Worm (Caenorhabditis elegans): ENCODE measurements around the gene unc-49.
A peak's percentile ranks its signal among the peaks of the same experiment; 100 is the strongest.

Gene unc-49

ce11 chrIII:10560296-10560695 lies 39.7 kb downstream of the unc-49 start, which contains the start of gene rab-30:
Gene rab-30, plus strand, starts transcription at chrIII:10560596.
- TF ChIP-seq sea-2 (GFP tag; optimal IDR thresholded peaks at IDR 0.05), result no peak

DNA sequence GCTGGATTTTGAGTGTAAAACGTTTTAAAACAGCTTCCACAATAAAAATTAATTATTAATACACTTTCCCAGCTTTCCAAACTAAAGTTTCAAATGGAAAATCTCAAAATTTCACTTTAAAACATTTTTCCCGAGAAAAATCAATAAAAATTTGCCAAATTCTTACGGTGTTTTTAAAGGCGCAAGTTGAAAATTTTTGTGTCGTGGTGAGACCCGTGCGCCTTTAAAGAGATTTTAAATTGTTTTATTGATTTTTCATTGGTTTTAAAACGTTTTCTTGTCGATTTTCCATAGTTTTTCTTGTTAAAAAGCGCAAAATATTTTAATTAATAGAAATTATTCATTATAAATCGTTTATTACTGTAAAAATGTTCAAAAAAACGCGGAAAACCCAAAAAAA lies 41.3 kb downstream of the unc-49 start, which contains the start of gene Y45F3A.1:
TSS of gene Y45F3A.1 (minus strand) at position 12 of the 400 bp plus-strand sequence.
- TF ChIP-seq nhr-11 (tag; optimal IDR thresholded peaks at IDR 0.05) (no peak), fkh-10 (GFP tag; optimal IDR thresholded peaks at IDR 0.05) (no peak), nhr-23 (tag; optimal IDR thresholded peaks at IDR 0.05) (no peak), ZK546.5 (tag; optimal IDR thresholded peaks at IDR 0.05) (no peak), nhr-67 (tag; optimal IDR thresholded peaks at IDR 0.05) (no peak), unc-39 (tag; optimal IDR thresholded peaks at IDR 0.05) (no peak), snpc-4 (tag; optimal IDR thresholded peaks at IDR 0.05) (no peak), daf-12 (tag; optimal IDR thresholded peaks at IDR 0.05) (no peak), egl-27 (tag; optimal IDR thresholded peaks at IDR 0.05) (no peak), mdl-1 (tag; optimal IDR thresholded peaks at IDR 0.05) (no peak), lsy-12 (tag; optimal IDR thresholded peaks at IDR 0.05) (no peak), nhr-28 (tag; optimal IDR thresholded peaks at IDR 0.05) (no peak)

- no peak for TF ChIP-seq tbx-2 (tag; optimal IDR thresholded peaks at IDR 0.05)
- TF ChIP-seq ceh-28 (tag; optimal IDR thresholded peaks at IDR 0.05), result peak; percentile 79
- no peak for TF ChIP-seq unc-39 (tag; optimal IDR thresholded peaks at IDR 0.05)
- peak; percentile 12 for TF ChIP-seq lin-39 (tag; optimal IDR thresholded peaks at IDR 0.05)
- no peak for TF ChIP-seq nhr-12 (tag; optimal IDR thresholded peaks at IDR 0.05)
- TF ChIP-seq mdl-1 (tag; optimal IDR thresholded peaks at IDR 0.05), result no peak
- peak; percentile 25 for TF ChIP-seq nhr-23 (tag; optimal IDR thresholded peaks at IDR 0.05)
- TF ChIP-seq aly-2 (tag; optimal IDR thresholded peaks at IDR 0.05), result no peak
- TF ChIP-seq egl-27 (tag; optimal IDR thresholded peaks at IDR 0.05), result no peak
- no peak for TF ChIP-seq nhr-77 (tag; optimal IDR thresholded peaks at IDR 0.05)
Measured at ce11 chrIII:10562542-10562941, 42.0 kb downstream of the unc-49 start.

- TF ChIP-seq ZK546.5 (tag; optimal IDR thresholded peaks at IDR 0.05) (no peak), mdl-1 (tag; optimal IDR thresholded peaks at IDR 0.05) (no peak), nhr-76 (tag; optimal IDR thresholded peaks at IDR 0.05) (no peak), hmg-11 (tag; optimal IDR thresholded peaks at IDR 0.05) (peak; percentile 8), nfya-1 (tag; optimal IDR thresholded peaks at IDR 0.05; ENCODE audit: insufficient read depth) (peak; percentile 30), nhr-67 (tag; optimal IDR thresholded peaks at IDR 0.05) (no peak), nhr-43 (tag; optimal IDR thresholded peaks at IDR 0.05; ENCODE audit: poor library complexity, severe bottlenecking) (peak; percentile 22), pqm-1 (tag; optimal IDR thresholded peaks at IDR 0.05) (peak; percentile 24), elt-2 (tag; optimal IDR thresholded peaks at IDR 0.05) (peak; percentile 65), ama-1 (optimal IDR thresholded peaks at IDR 0.05) (no peak)
Measured at ce11 chrIII:10565926-10566325, 45.4 kb downstream of the unc-49 start, which contains the start of gene acdh-11. Gene acdh-11, plus strand, starts transcription at chrIII:10566258.

- no peak for TF ChIP-seq nhr-237 (tag; optimal IDR thresholded peaks at IDR 0.05)
- no peak for TF ChIP-seq ztf-11 (tag; optimal IDR thresholded peaks at IDR 0.05)
- TF ChIP-seq mdl-1 (tag; optimal IDR thresholded peaks at IDR 0.05), result no peak
- TF ChIP-seq R02D3.7 (tag; optimal IDR thresholded peaks at IDR 0.05), result no peak
- peak; percentile 71 for TF ChIP-seq nfya-1 (tag; optimal IDR thresholded peaks at IDR 0.05; ENCODE audit: insufficient read depth)
- TF ChIP-seq pqm-1 (tag; optimal IDR thresholded peaks at IDR 0.05), result no peak
Measured at ce11 chrIII:10569246-10569645, 48.7 kb downstream of the unc-49 start.

ce11 chrIII:10575320-10575719 lies 54.8 kb downstream of the unc-49 start, which contains the start of gene Y45F3A.4:
Gene Y45F3A.4, minus strand, starts transcription at chrIII:10575420.
- TF ChIP-seq snpc-4 (tag; optimal IDR thresholded peaks at IDR 0.05), result no peak
- no peak for TF ChIP-seq zag-1 (tag; optimal IDR thresholded peaks at IDR 0.05)
- no peak for TF ChIP-seq egl-27 (tag; optimal IDR thresholded peaks at IDR 0.05)
- no peak for TF ChIP-seq nhr-43 (tag; optimal IDR thresholded peaks at IDR 0.05; ENCODE audit: poor library complexity, severe bottlenecking)

DNA sequence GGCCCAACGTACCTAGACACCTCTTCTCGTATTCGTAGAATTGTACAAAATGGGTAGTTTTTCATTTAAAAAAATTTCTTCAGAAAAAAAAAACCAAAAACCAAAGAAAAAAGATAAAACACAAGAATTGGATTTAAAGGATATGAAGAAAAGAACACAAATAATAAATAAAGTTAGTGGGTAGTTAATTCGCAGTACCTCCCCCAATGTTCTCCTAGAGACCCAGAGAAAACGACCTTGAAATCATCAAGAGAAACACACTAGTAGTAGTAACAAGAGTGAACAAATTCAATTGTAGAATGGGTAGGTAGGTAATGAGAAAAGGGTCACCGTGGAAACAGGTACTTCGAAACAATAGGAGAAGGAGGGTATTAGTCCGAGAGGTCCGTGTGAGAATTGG lies 57.2 kb downstream of the unc-49 start:
- TF ChIP-seq lin-39 (tag; optimal IDR thresholded peaks at IDR 0.05) (no peak), zag-1 (tag; optimal IDR thresholded peaks at IDR 0.05) (no peak), nhr-25 (tag; optimal IDR thresholded peaks at IDR 0.05) (peak; percentile 49)

All from whole organism, L3 larva.